Fruit fly (Drosophila melanogaster): ENCODE data around the gene Osi15.

DNA sequence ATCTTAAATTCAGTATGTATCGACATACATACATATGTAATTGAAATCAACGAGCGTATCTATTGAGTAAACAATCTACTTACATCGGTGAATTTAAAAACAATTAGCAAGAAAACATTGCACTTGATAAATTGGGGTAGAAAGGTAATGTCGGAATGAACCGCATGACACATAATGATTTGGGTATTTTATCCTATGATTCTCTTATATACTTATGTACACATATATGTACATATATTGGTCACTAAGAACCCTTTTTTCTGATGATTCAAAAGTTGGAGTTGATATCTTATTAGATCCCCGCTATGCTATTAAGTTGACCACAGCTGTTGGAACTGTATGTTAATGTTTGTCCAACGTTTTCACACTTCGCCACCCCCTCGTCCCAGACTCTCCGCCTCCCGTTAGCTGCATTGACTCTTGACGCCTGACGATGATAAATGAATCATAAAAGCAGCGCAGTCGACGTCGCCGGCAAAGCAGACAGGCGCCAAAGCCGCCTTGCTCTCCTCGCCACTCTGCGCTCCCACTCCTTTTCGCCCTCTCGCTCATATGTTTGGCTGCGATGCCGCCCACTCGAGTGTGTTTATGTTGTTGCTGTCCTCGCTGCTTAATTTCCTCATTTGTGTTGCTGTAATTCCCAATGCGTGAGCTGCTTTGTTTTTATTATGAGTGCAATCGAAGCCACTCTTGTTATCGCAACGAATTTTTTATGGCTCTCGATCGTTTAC, 51.5 kb downstream of the Osi15 start:
- TF ChIP-seq gsb (GFP tag; IDR thresholded peaks at IDR 0.05) (no peak), gro (GFP tag; optimal IDR thresholded peaks at IDR 0.05) (no peak), CG2889 (GFP tag; IDR thresholded peaks at IDR 0.05) (no peak), CG9932 (GFP tag; IDR thresholded peaks at IDR 0.05) (no peak), CG30431 (GFP tag; optimal IDR thresholded peaks at IDR 0.05) (no peak), ranshi (GFP tag; IDR thresholded peaks at IDR 0.05) (no peak), wor (GFP tag; IDR thresholded peaks at IDR 0.05) (no peak), HmgD (GFP tag; optimal IDR thresholded peaks at IDR 0.05) (no peak), CG1792 (GFP tag; optimal IDR thresholded peaks at IDR 0.05) (no peak)
